Worm (Caenorhabditis elegans) whole organism, L4 larva: ENCODE measurements around the gene exos-8.

Experiments used
- F37D6.2 ChIP-seq: sonication (generic microtip); optimal IDR thresholded peaks from 2 replicates; lab custom pipeline; 2016; ENCODE audit warnings: mild to moderate bottlenecking, missing genetic modification characterization, missing compliant biosample characterization
- F44E2.7 ChIP-seq: fragments of 200-800 bp; sonication (Bioruptor generic); IDR thresholded peaks from 2 replicates; pipeline ENCODE4 v2.1.2; 2022; ENCODE audit warnings: missing genetic modification characterization, missing compliant biosample characterization
- Y5F2A.4 ChIP-seq: fragments of 200-800 bp; sonication (Bioruptor generic); optimal IDR thresholded peaks from 2 replicates; lab custom pipeline; 2018; ENCODE audit warnings: mild to moderate bottlenecking, missing genetic modification characterization, missing compliant biosample characterization
- Y75B8A.6 ChIP-seq: fragments of 200-800 bp; sonication (Bioruptor generic); IDR thresholded peaks from 2 replicates; pipeline ENCODE4 v1.3.6; 2022; ENCODE audit warnings: missing genetic modification reagents, missing genetic modification characterization, missing compliant biosample characterization
- ZK546.5 ChIP-seq, 2 experiments: sonication (generic microtip); optimal IDR thresholded peaks; 2 replicates each; lab custom pipeline; 2017; ENCODE audit warnings: missing biosample characterization in 2 of 2, missing genetic modification characterization in 2 of 2
- aha-1 ChIP-seq: fragments of 150-350 bp; peaks from one replicate; lab custom pipeline; 2014; ENCODE audit warnings: missing biosample characterization, missing genetic modification characterization
- aly-2 ChIP-seq: sonication (generic microtip); optimal IDR thresholded peaks from 2 replicates; lab custom pipeline; 2018; ENCODE audit warnings: missing biosample characterization, missing genetic modification characterization
- ama-1 ChIP-seq: fragments of 150-350 bp; optimal IDR thresholded peaks from 2 replicates; lab custom pipeline; 2014; ENCODE audit warnings: inconsistent platforms, mixed read lengths
- ceh-32 ChIP-seq: sonication (generic microtip); optimal IDR thresholded peaks from 2 replicates; lab custom pipeline; 2016; ENCODE audit warnings: mild to moderate bottlenecking, missing genetic modification characterization, missing compliant biosample characterization; ENCODE audit not compliant: poor library complexity
- daf-12 ChIP-seq: fragments of 150-350 bp; optimal IDR thresholded peaks from 2 replicates; lab custom pipeline; 2014; ENCODE audit warnings: missing biosample characterization, missing genetic modification reagents, missing genetic modification characterization
- daf-16 ChIP-seq, 3 experiments: sonication (generic microtip); optimal IDR thresholded peaks; 2 replicates each; lab custom pipeline; 2016 to 2017; ENCODE audit warnings: missing genetic modification characterization in 3 of 3, missing genetic modification reagents in 3 of 3, mild to moderate bottlenecking in 2 of 3, missing compliant biosample characterization in 2 of 3, missing biosample characterization in 1 of 3, moderate library complexity in 1 of 3
- dmd-6 ChIP-seq: fragments of 200-800 bp; sonication (Bioruptor generic); IDR thresholded peaks from 2 replicates; pipeline ENCODE4 v1.3.6; 2022; ENCODE audit warnings: missing genetic modification reagents, missing genetic modification characterization, missing compliant biosample characterization
- dmd-8 ChIP-seq: fragments of 200-800 bp; sonication (Bioruptor generic); IDR thresholded peaks from 2 replicates; pipeline ENCODE4 v1.3.6; 2022; ENCODE audit warnings: missing genetic modification characterization, missing compliant biosample characterization
- dve-1 ChIP-seq: sonication (generic microtip); optimal IDR thresholded peaks from 2 replicates; lab custom pipeline; 2017; ENCODE audit warnings: antibody characterized with exemption, mild to moderate bottlenecking, missing genetic modification characterization, missing compliant biosample characterization; ENCODE audit not compliant: insufficient read depth
- gei-8 ChIP-seq: fragments of 200-800 bp; sonication (Bioruptor generic); optimal IDR thresholded peaks from 2 replicates; lab custom pipeline; 2018; ENCODE audit warnings: mild to moderate bottlenecking, missing genetic modification characterization, missing compliant biosample characterization
- hlh-11 ChIP-seq: fragments of 200-800 bp; sonication (Bioruptor generic); optimal IDR thresholded peaks from 2 replicates; lab custom pipeline; 2018; ENCODE audit warnings: mild to moderate bottlenecking, missing genetic modification characterization, missing compliant biosample characterization
- hlh-30 ChIP-seq: sonication (generic microtip); optimal IDR thresholded peaks from 2 replicates; lab custom pipeline; 2017; ENCODE audit warnings: antibody characterized with exemption, mild to moderate bottlenecking, missing genetic modification characterization, missing compliant biosample characterization; ENCODE audit not compliant: insufficient read depth
- jun-1 ChIP-seq: fragments of 150-350 bp; optimal IDR thresholded peaks from 2 replicates; lab custom pipeline; 2014; ENCODE audit warnings: missing biosample characterization, missing genetic modification reagents, missing genetic modification characterization
- lim-7 ChIP-seq: fragments of 200-800 bp; sonication (Bioruptor generic); IDR thresholded peaks from 2 replicates; pipeline ENCODE4 v1.3.6; 2022; ENCODE audit warnings: missing genetic modification characterization, missing compliant biosample characterization
- lin-1 ChIP-seq: fragments of 200-800 bp; sonication (Bioruptor generic); IDR thresholded peaks from 2 replicates; pipeline ENCODE4 v1.3.6; 2022; ENCODE audit warnings: missing genetic modification reagents, missing genetic modification characterization, missing compliant biosample characterization
- lsy-2 ChIP-seq, 2 experiments: fragments of 150-350 bp in 1 of 2; sonication (generic microtip) in 1 of 2; optimal IDR thresholded peaks; 2 replicates each; lab custom pipeline; 2014 to 2017; ENCODE audit warnings: missing biosample characterization in 2 of 2, missing genetic modification characterization in 2 of 2
- madf-5 ChIP-seq, 2 experiments: fragments of 200-800 bp; sonication (Bioruptor generic); IDR thresholded peaks; 2 replicates each; pipeline ENCODE4 v1.3.6; 2022; ENCODE audit warnings: missing compliant biosample characterization in 2 of 2, missing genetic modification characterization in 2 of 2
- madf-9 ChIP-seq: fragments of 200-800 bp; sonication (Bioruptor generic); conservative IDR thresholded peaks from 2 replicates; pipeline ENCODE4 v1.3.6; 2022; ENCODE audit warnings: missing genetic modification reagents, missing genetic modification characterization, missing compliant biosample characterization
- mdt-29 ChIP-seq: fragments of 200-800 bp; sonication (Bioruptor generic); IDR thresholded peaks from 2 replicates; pipeline ENCODE4 v1.3.6; 2022; ENCODE audit warnings: missing genetic modification reagents, missing genetic modification characterization, missing compliant biosample characterization
- mep-1 ChIP-seq: fragments of 150-350 bp; sonication (generic microtip); optimal IDR thresholded peaks from 3 replicates; lab custom pipeline; 2014; ENCODE audit warnings: missing biosample characterization, missing genetic modification characterization
- nhr-237 ChIP-seq: sonication (generic microtip); optimal IDR thresholded peaks from 2 replicates; lab custom pipeline; 2017; ENCODE audit warnings: missing biosample characterization, missing genetic modification characterization
- nhr-25 ChIP-seq: sonication (generic microtip); optimal IDR thresholded peaks from 2 replicates; lab custom pipeline; 2017; ENCODE audit warnings: missing genetic modification characterization, mild to moderate bottlenecking, missing compliant biosample characterization, antibody characterized with exemption, moderate library complexity, borderline replicate concordance; ENCODE audit not compliant: insufficient read depth
- pha-4 ChIP-seq, 2 experiments: fragments of 150-350 bp in 1 of 2; fragments of 200-800 bp in 1 of 2; sonication (Bioruptor generic) in 1 of 2; IDR thresholded peaks in 1 of 2; optimal IDR thresholded peaks in 1 of 2; 2 replicates each; pipeline versions ENCODE4 v1.3.6 to Lab custom; 2014 to 2022; ENCODE audit warnings: missing genetic modification characterization in 2 of 2, missing genetic modification reagents in 2 of 2, missing biosample characterization in 1 of 2, missing compliant biosample characterization in 1 of 2
- php-3 ChIP-seq: fragments of 200-800 bp; sonication (Bioruptor generic); IDR thresholded peaks from 2 replicates; pipeline ENCODE4 v1.3.6; 2022; ENCODE audit warnings: missing genetic modification reagents, missing genetic modification characterization, missing compliant biosample characterization
- pqm-1 ChIP-seq: sonication (generic microtip); optimal IDR thresholded peaks from 2 replicates; lab custom pipeline; 2017; ENCODE audit warnings: missing biosample characterization, missing genetic modification characterization
- rbr-2 ChIP-seq: sonication (generic microtip); optimal IDR thresholded peaks from 2 replicates; lab custom pipeline; 2016; ENCODE audit warnings: missing genotype, missing genetic modification characterization, missing compliant biosample characterization
- saeg-2 ChIP-seq: fragments of 200-800 bp; sonication (Bioruptor generic); IDR thresholded peaks from 2 replicates; pipeline ENCODE4 v1.3.6; 2022; ENCODE audit warnings: missing genetic modification reagents, missing genetic modification characterization, missing compliant biosample characterization
- sdz-12 ChIP-seq: fragments of 200-800 bp; sonication (Bioruptor generic); optimal IDR thresholded peaks from 2 replicates; lab custom pipeline; 2018; ENCODE audit warnings: mild to moderate bottlenecking, missing genetic modification characterization, missing compliant biosample characterization
- set-16 ChIP-seq: fragments of 200-800 bp; sonication (Bioruptor generic); IDR thresholded peaks from 2 replicates; pipeline ENCODE4 v1.3.6; 2022; ENCODE audit warnings: missing genetic modification reagents, missing genetic modification characterization, missing compliant biosample characterization
- snpc-4 ChIP-seq: fragments of 150-350 bp; optimal IDR thresholded peaks from 2 replicates; lab custom pipeline; 2014; ENCODE audit warnings: missing biosample characterization, missing genetic modification characterization
- tag-97 ChIP-seq: fragments of 200-800 bp; sonication (Bioruptor generic); IDR thresholded peaks from 2 replicates; pipeline ENCODE4 v1.3.6; 2022; ENCODE audit warnings: missing genetic modification characterization, missing compliant biosample characterization
- tra-1 ChIP-seq: fragments of 200-800 bp; sonication (Bioruptor generic); IDR thresholded peaks from 2 replicates; pipeline ENCODE4 v1.3.6; 2022; ENCODE audit warnings: missing genetic modification reagents, missing genetic modification characterization, missing compliant biosample characterization
- unc-62 ChIP-seq, 3 experiments: fragments of 150-350 bp in 1 of 3; sonication (generic microtip); optimal IDR thresholded peaks in 2 of 3; peaks in 1 of 3; 1 replicate in 1 of 3; 2 replicates in 2 of 3; lab custom pipeline; 2014 to 2017; ENCODE audit warnings: missing biosample characterization in 3 of 3, missing genetic modification characterization in 3 of 3, missing genetic modification reagents in 3 of 3, missing genotype in 1 of 3
- vab-7 ChIP-seq: fragments of 200-800 bp; sonication (Bioruptor generic); IDR thresholded peaks from 2 replicates; pipeline ENCODE4 v1.3.6; 2022; ENCODE audit warnings: missing genetic modification reagents, missing genetic modification characterization, missing compliant biosample characterization
- zfp-2 ChIP-seq: sonication (generic microtip); optimal IDR thresholded peaks from 2 replicates; lab custom pipeline; 2016; ENCODE audit warnings: mild to moderate bottlenecking, missing genetic modification characterization, missing compliant biosample characterization
- zfp-3 ChIP-seq: fragments of 200-800 bp; sonication (Bioruptor generic); conservative IDR thresholded peaks from 2 replicates; pipeline ENCODE4 v1.3.6; 2022; ENCODE audit warnings: missing genetic modification reagents, missing genetic modification characterization, missing compliant biosample characterization
- zip-11 ChIP-seq: fragments of 200-800 bp; sonication (Bioruptor generic); IDR thresholded peaks from 2 replicates; pipeline ENCODE4 v1.3.6; 2022; ENCODE audit warnings: missing genetic modification characterization, missing compliant biosample characterization
- ztf-7 ChIP-seq: fragments of 150-350 bp; optimal IDR thresholded peaks from 2 replicates; lab custom pipeline; 2014; ENCODE audit warnings: missing biosample characterization, missing genetic modification characterization

The exos-8 gene

DNA sequence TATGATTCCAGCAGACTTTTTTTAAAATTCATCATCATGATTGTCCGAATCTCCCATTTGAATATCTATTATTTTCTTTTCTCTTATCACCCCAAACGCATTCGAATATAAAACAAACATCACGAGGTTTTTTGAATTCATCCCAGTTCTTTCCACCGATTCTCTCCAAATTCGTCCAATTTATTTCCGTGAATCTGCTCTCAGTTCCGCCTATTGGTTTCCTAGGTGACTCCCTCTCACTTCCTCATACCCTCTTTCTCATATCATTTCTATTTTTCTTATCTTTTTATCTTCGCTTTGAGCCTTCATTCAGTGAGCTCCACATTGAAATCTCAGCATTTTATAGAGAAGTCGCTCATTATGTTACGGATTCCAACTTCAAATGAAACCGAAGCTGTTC, 37.6 kb downstream of the exos-8 start, which contains the start of gene T13C2.7 (continued):
- TF ChIP-seq nhr-25 (tag; lab: Kevin White, UChicago) (no peak), F44E2.7 (GFP tag; lab: Robert Waterston, UW) (no peak)

DNA sequence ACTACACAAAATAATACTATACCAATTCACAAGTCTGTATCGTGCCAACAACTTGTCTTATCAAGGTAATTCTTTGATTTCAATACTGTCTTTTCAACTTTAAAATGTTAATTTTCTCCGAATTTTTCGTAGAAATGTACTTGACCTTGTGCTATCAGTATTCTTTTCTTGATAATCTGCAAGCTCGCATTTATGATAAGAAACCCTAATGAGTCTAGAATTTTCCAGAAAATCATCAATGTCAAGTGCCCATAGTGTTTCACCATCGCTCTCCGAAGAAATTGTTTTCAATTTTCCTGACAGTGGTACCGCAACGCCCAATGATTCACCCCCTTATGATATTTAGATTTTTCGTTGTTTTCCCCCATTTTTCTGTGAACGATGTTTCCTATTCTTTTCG, 39.7 kb downstream of the exos-8 start:
- TF ChIP-seq jun-1 (no peak), daf-16 (GFP tag; optimal IDR thresholded peaks at IDR 0.05; lab: Kevin White, UChicago) (no peak), daf-16 (tag; optimal IDR thresholded peaks at IDR 0.05; lab: Kevin White, UChicago) (peak; percentile 89), hlh-30 (tag; lab: Kevin White, UChicago) (peak; percentile 18), tra-1 (GFP tag; lab: Robert Waterston, UW) (0 out of 2 replicates have a peak, but pooled peaks have one; percentile 17), sdz-12 (GFP tag; lab: Kevin White, UChicago) (no peak), ama-1 (lab: Kevin White, UChicago) (no peak), php-3 (GFP tag; lab: Robert Waterston, UW) (no peak), dve-1 (peak; percentile 31), dmd-6 (peak; percentile 46; the same call in 1 of the 2 replicates), aly-2 (tag; lab: Kevin White, UChicago) (no peak), set-16 (GFP tag; lab: Robert Waterston, UW) (no peak), mdt-29 (peak; percentile 59; the same call in 1 of the 2 replicates), lim-7 (GFP tag; lab: Robert Waterston, UW) (no peak), gei-8 (GFP tag; lab: Kevin White, UChicago) (no peak), zfp-3 (GFP tag; lab: Robert Waterston, UW) (no peak), unc-62 (GFP tag; optimal IDR thresholded peaks at IDR 0.05 in 1 of 2; lab: Kevin White, UChicago) (peak in 1 of 2 experiments; percentile 55), unc-62 (tag; optimal IDR thresholded peaks at IDR 0.05; lab: Kevin White, UChicago) (no peak), Y75B8A.6 (GFP tag; lab: Robert Waterston, UW) (no peak), F37D6.2 (tag; lab: Kevin White, UChicago) (no peak), hlh-11 (tag; lab: Kevin White, UChicago) (peak; percentile 60), pqm-1 (tag; lab: Kevin White, UChicago) (peak; percentile 4), saeg-2 (GFP tag; lab: Robert Waterston, UW) (no peak), ceh-32 (tag; lab: Kevin White, UChicago) (no peak), tag-97 (GFP tag; lab: Robert Waterston, UW) (no peak), mep-1 (tag; lab: Kevin White, UChicago) (no peak), lin-1 (GFP tag; lab: Robert Waterston, UW) (no peak), rbr-2 (tag; lab: Kevin White, UChicago) (no peak), ZK546.5 (tag; optimal IDR thresholded peaks at IDR 0.05; lab: Kevin White, UChicago) (no peak), zfp-2 (no peak), madf-5 (GFP tag; IDR thresholded peaks at IDR 0.05; lab: Robert Waterston, UW) (no peak)

DNA sequence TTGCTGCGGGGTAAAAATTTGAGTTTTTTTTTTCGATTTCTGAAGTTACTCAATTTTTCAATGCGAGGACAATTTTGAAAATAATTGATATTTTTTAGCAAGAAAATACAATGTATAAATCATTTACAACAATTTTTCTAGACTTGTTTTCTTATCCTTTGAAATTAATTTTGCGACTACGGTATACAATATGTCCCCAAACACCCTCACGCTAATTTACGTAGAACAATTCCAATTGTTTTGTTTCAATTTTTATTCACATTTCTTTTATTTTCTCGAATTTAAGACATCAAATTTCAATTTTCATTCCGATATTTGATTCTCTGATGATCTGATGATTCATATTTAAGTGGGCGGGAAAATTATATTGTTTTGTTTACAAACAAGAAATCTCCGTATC, 40.5 kb downstream of the exos-8 start:
- TF ChIP-seq vab-7 (GFP tag; lab: Robert Waterston, UW) (no peak), madf-9 (GFP tag; lab: Robert Waterston, UW) (no peak), Y5F2A.4 (GFP tag; lab: Kevin White, UChicago) (no peak), unc-62 (GFP tag; optimal IDR thresholded peaks at IDR 0.05 in 1 of 2; lab: Kevin White, UChicago) (peak in 1 of 2 experiments; percentile 60), unc-62 (tag; optimal IDR thresholded peaks at IDR 0.05; lab: Kevin White, UChicago) (no peak), aha-1 (tag; lab: Kevin White, UChicago) (no peak), pha-4 (GFP tag; IDR thresholded peaks at IDR 0.05; lab: Robert Waterston, UW) (no peak), pha-4 (tag; optimal IDR thresholded peaks at IDR 0.05; lab: Kevin White, UChicago) (no peak), snpc-4 (no peak), zip-11 (GFP tag; lab: Robert Waterston, UW) (no peak), daf-12 (tag; lab: Kevin White, UChicago) (no peak), dmd-8 (GFP tag; lab: Robert Waterston, UW) (no peak), ztf-7 (tag; lab: Kevin White, UChicago) (no peak), nhr-237 (tag; lab: Kevin White, UChicago) (no peak), lsy-2 (tag; optimal IDR thresholded peaks at IDR 0.05; lab: Kevin White, UChicago) (peak in 1 of 2 experiments; percentile 7)
